Worm (Caenorhabditis elegans) whole organism, early embryonic: Measurements from ENCODE around the gene cest-35.1.

ENCODE experiments used
- B0310.2 ChIP-seq: sonication (generic microtip); optimal IDR thresholded peaks from 2 replicates; lab custom pipeline; 2016; ENCODE audit warnings: mild to moderate bottlenecking, missing genetic modification characterization, missing compliant biosample characterization
- F13C5.2 ChIP-seq: sonication (generic microtip); optimal IDR thresholded peaks from 2 replicates; lab custom pipeline; 2017; ENCODE audit warnings: mild to moderate bottlenecking, missing genetic modification characterization, inconsistent platforms, missing compliant biosample characterization
- aly-1 ChIP-seq: sonication (generic microtip); optimal IDR thresholded peaks from 2 replicates; lab custom pipeline; 2016; ENCODE audit warnings: missing genetic modification characterization, missing compliant biosample characterization
- ama-1 ChIP-seq: fragments of 150-350 bp; optimal IDR thresholded peaks from 2 replicates; lab custom pipeline; 2014
- ceh-13 ChIP-seq: fragments of 200-800 bp; sonication (Bioruptor generic); optimal IDR thresholded peaks from 2 replicates; lab custom pipeline; 2018; ENCODE audit warnings: mild to moderate bottlenecking, missing genetic modification characterization, missing compliant biosample characterization
- ceh-36 ChIP-seq: sonication (generic microtip); optimal IDR thresholded peaks from 2 replicates; lab custom pipeline; 2016; ENCODE audit warnings: missing genetic modification characterization, inconsistent platforms, missing compliant biosample characterization
- ets-7 ChIP-seq: sonication (generic microtip); optimal IDR thresholded peaks from 2 replicates; lab custom pipeline; 2016; ENCODE audit warnings: missing genotype, missing genetic modification characterization, missing compliant biosample characterization
- flt-1 ChIP-seq: fragments of 200-800 bp; sonication (Bioruptor generic); IDR thresholded peaks from 2 replicates; pipeline ENCODE4 v1.3.6; 2022; ENCODE audit warnings: missing genetic modification characterization, missing compliant biosample characterization
- hmbx-1 ChIP-seq: sonication (generic microtip); optimal IDR thresholded peaks from 2 replicates; lab custom pipeline; 2016; ENCODE audit warnings: mild to moderate bottlenecking, missing genetic modification characterization, missing compliant biosample characterization
- hmg-4 ChIP-seq: fragments of 200-800 bp; sonication (Bioruptor generic); optimal IDR thresholded peaks from 2 replicates; lab custom pipeline; 2018; ENCODE audit warnings: mild to moderate bottlenecking, missing genetic modification characterization, missing compliant biosample characterization
- hnd-1 ChIP-seq: sonication (generic microtip); optimal IDR thresholded peaks from 2 replicates; lab custom pipeline; 2016; ENCODE audit warnings: missing genetic modification characterization, missing compliant biosample characterization
- pes-1 ChIP-seq: fragments of 200-800 bp; sonication (Bioruptor generic); IDR thresholded peaks from 2 replicates; pipeline ENCODE4 v1.3.6; 2022; ENCODE audit warnings: missing genetic modification reagents, missing genetic modification characterization, missing compliant biosample characterization
- scrt-1 ChIP-seq: fragments of 200-800 bp; sonication (Bioruptor generic); IDR thresholded peaks from 2 replicates; pipeline ENCODE4 v1.3.6; 2022; ENCODE audit warnings: missing genetic modification characterization, missing compliant biosample characterization
- sea-1 ChIP-seq: fragments of 200-800 bp; sonication (Bioruptor generic); conservative IDR thresholded peaks from 2 replicates; pipeline ENCODE4 v1.3.6; 2022; ENCODE audit warnings: missing genetic modification characterization, missing compliant biosample characterization
- tbx-11 ChIP-seq: fragments of 200-800 bp; sonication (Bioruptor generic); IDR thresholded peaks from 2 replicates; pipeline ENCODE4 v1.3.6; 2022; ENCODE audit warnings: missing genetic modification characterization, missing compliant biosample characterization
- tbx-37 ChIP-seq: fragments of 200-800 bp; sonication (Bioruptor generic); conservative IDR thresholded peaks from 2 replicates; pipeline ENCODE4 v1.3.6; 2022; ENCODE audit warnings: missing genetic modification reagents, missing genetic modification characterization, missing compliant biosample characterization
- tra-4 ChIP-seq: sonication (generic microtip); optimal IDR thresholded peaks from 2 replicates; lab custom pipeline; 2017; ENCODE audit warnings: missing genetic modification characterization, missing compliant biosample characterization

cest-35.1 gene

DNA sequence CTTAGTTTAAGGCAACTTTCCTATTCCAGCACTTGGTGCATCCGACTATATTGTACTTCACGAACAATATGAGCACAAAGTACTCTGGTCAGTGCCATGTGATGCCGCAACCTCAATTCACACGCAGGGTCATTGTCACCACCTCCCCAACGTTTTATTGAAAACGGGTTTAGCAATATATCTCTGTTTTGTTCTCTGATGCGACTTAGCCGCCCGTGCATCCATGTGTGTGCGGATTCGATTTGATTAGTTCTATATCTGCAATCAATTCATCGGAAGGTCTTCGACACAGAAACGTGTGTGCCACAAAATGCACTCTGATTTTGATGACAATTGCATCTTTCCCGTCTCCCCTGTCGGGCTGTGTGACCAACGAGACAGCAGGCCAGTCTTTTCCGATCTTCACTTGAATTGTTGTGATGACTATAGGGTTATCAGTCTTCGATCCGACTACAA lies 29.7 kb upstream of the cest-35.1 start:
- TF ChIP-seq ceh-36 (tag; lab: Kevin White, UChicago) (no peak), ceh-13 (GFP tag; lab: Kevin White, UChicago) (no peak), hnd-1 (tag; lab: Kevin White, UChicago) (no peak), tbx-11 (no peak), scrt-1 (GFP tag; lab: Robert Waterston, UW) (no peak)

DNA sequence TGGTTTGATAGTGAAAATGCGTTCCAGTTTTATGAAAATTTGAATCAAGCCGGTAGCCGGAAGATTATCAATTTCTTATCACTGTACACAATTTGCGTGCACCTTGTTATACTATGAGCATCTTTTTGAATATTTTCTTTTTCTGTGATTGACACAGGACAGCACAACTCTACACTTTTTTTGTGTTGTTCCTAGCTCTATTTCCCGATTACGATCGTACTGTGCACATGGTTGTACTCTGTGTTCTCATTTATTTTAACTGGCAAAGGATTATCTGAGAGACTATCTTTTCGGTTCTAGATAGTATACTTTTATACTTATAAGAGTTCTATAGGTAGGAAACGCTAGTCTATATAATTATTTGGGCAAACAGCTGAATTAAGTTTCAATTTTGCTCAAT lies 29.1 kb upstream of the cest-35.1 start:
- no peak for TF ChIP-seq tbx-37 (GFP tag; lab: Robert Waterston, UW)
- no peak for TF ChIP-seq flt-1 (GFP tag; lab: Robert Waterston, UW)
- no peak for TF ChIP-seq ceh-36 (tag; lab: Kevin White, UChicago)
- no peak for TF ChIP-seq B0310.2 (tag; lab: Kevin White, UChicago)
- TF ChIP-seq scrt-1 (GFP tag; lab: Robert Waterston, UW) = no peak
- TF ChIP-seq ets-7 = no peak
- no peak for TF ChIP-seq F13C5.2 (tag; lab: Kevin White, UChicago)
- no peak for TF ChIP-seq tra-4 (tag; lab: Kevin White, UChicago)
- no peak for TF ChIP-seq ceh-13 (GFP tag; lab: Kevin White, UChicago)
- TF ChIP-seq tbx-11 = no peak
- TF ChIP-seq hmbx-1 = no peak
- no peak for TF ChIP-seq aly-1 (tag; lab: Kevin White, UChicago)
- no peak for TF ChIP-seq ama-1
- no peak for TF ChIP-seq hmg-4 (GFP tag; lab: Kevin White, UChicago)
- no peak for TF ChIP-seq pes-1 (GFP tag; lab: Robert Waterston, UW)
- no peak for TF ChIP-seq hnd-1 (tag; lab: Kevin White, UChicago)
- no peak for TF ChIP-seq sea-1

ce11 chrV:5271487-5271886 lies 28.6 kb upstream of the cest-35.1 start:
- TF ChIP-seq scrt-1 (GFP tag; lab: Robert Waterston, UW) (no peak), ceh-13 (GFP tag; lab: Kevin White, UChicago) (no peak), F13C5.2 (tag; lab: Kevin White, UChicago) (no peak), flt-1 (GFP tag; lab: Robert Waterston, UW) (no peak)

DNA sequence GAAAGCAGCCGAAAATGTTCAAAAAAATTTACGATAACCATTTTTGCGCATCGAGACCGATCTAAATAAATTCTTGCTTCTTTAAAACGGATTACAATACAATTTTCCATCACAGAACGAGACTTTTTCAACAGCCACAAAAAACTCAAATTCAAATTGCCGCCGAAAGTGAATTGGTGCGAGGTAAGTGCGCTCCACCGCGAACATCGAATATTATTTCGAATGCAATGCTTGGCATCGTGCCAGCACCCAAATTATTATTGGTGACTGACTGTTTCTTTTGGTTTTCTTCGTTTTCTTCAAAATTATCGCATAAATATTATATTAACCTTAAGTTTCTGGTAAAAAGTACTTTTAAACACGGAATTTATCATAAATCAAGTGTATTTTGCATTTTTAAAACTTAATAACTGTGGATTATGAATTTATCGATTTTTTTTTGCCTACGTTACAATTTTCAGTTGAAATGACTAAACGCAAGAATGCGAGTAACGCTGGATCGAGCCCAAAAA lies 26.1 kb upstream of the cest-35.1 start, which contains the start of gene penr-1:
TSS of gene penr-1 (plus strand) at position 462 of the 512 bp plus-strand sequence.
- TF ChIP-seq flt-1 (GFP tag; lab: Robert Waterston, UW) (no peak), ama-1 (no peak), B0310.2 (tag; lab: Kevin White, UChicago) (no peak), hmbx-1 (no peak), tbx-37 (GFP tag; lab: Robert Waterston, UW) (no peak), F13C5.2 (tag; lab: Kevin White, UChicago) (peak; percentile 19), pes-1 (GFP tag; lab: Robert Waterston, UW) (no peak)

DNA sequence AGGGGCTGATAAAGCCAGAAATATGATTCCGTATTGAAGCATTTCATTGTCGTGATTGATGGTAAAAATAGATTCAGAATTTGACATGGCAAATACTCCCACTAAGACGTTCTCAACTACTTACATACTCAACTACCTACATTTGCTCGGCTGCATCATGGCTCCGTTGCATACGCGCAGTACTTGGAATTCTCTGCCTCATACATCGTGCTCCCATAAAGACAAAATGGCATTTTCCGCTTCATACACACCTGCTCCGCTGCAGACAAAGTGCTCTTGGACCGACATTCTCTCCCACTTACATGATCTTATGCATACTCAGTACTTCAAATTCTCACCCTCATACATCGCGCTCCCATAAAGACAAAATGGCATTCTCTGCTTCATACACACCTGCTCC lies 22.6 kb upstream of the cest-35.1 start, which contains the start of the genes srt-69 and B0238.12:
TSS of gene srt-69 (minus strand) at position 101 of the 400 bp plus-strand sequence.
TSS of gene B0238.12 (plus strand) at position 264 of the 400 bp plus-strand sequence.
- TF ChIP-seq pes-1 (GFP tag; lab: Robert Waterston, UW) (no peak), F13C5.2 (tag; lab: Kevin White, UChicago) (no peak), sea-1 (no peak), flt-1 (GFP tag; lab: Robert Waterston, UW) (no peak), tbx-11 (no peak), ceh-36 (tag; lab: Kevin White, UChicago) (no peak), aly-1 (tag; lab: Kevin White, UChicago) (no peak), ets-7 (no peak), hmbx-1 (no peak), hmg-4 (GFP tag; lab: Kevin White, UChicago) (no peak), ama-1 (no peak), tra-4 (tag; lab: Kevin White, UChicago) (no peak), tbx-37 (GFP tag; lab: Robert Waterston, UW) (no peak), ceh-13 (GFP tag; lab: Kevin White, UChicago) (no peak), B0310.2 (tag; lab: Kevin White, UChicago) (no peak), scrt-1 (GFP tag; lab: Robert Waterston, UW) (no peak), hnd-1 (tag; lab: Kevin White, UChicago) (no peak)

ce11 chrV:5262999-5263398 lies 20.1 kb upstream of the cest-35.1 start, which contains the start of gene cest-30:
Gene cest-30 (minus strand): TSS chrV:5263099.
- no peak for TF ChIP-seq F13C5.2 (tag; lab: Kevin White, UChicago)
- TF ChIP-seq pes-1 (GFP tag; lab: Robert Waterston, UW) = no peak
- TF ChIP-seq scrt-1 (GFP tag; lab: Robert Waterston, UW) = no peak
- TF ChIP-seq ceh-36 (tag; lab: Kevin White, UChicago) = no peak
- no peak for TF ChIP-seq tbx-37 (GFP tag; lab: Robert Waterston, UW)
- TF ChIP-seq B0310.2 (tag; lab: Kevin White, UChicago) = no peak
- no peak for TF ChIP-seq aly-1 (tag; lab: Kevin White, UChicago)
- no peak for TF ChIP-seq hmbx-1
- TF ChIP-seq ets-7 = no peak
- no peak for TF ChIP-seq hmg-4 (GFP tag; lab: Kevin White, UChicago)
- TF ChIP-seq tra-4 (tag; lab: Kevin White, UChicago) = no peak
- no peak for TF ChIP-seq hnd-1 (tag; lab: Kevin White, UChicago)
- no peak for TF ChIP-seq ama-1
- TF ChIP-seq flt-1 (GFP tag; lab: Robert Waterston, UW) = no peak
- no peak for TF ChIP-seq ceh-13 (GFP tag; lab: Kevin White, UChicago)
- no peak for TF ChIP-seq tbx-11
- TF ChIP-seq sea-1 = no peak

- TF ChIP-seq tbx-11 = no peak
- no peak for TF ChIP-seq aly-1 (tag; lab: Kevin White, UChicago)
- TF ChIP-seq hnd-1 (tag; lab: Kevin White, UChicago) = no peak
- no peak for TF ChIP-seq F13C5.2 (tag; lab: Kevin White, UChicago)
- no peak for TF ChIP-seq ets-7
- TF ChIP-seq B0310.2 (tag; lab: Kevin White, UChicago) = no peak
- TF ChIP-seq sea-1 = no peak
- TF ChIP-seq tbx-37 (GFP tag; lab: Robert Waterston, UW) = no peak
- TF ChIP-seq hmg-4 (GFP tag; lab: Kevin White, UChicago) = no peak
- TF ChIP-seq hmbx-1 = no peak
- TF ChIP-seq pes-1 (GFP tag; lab: Robert Waterston, UW) = no peak
- no peak for TF ChIP-seq flt-1 (GFP tag; lab: Robert Waterston, UW)
- TF ChIP-seq scrt-1 (GFP tag; lab: Robert Waterston, UW) = no peak
- no peak for TF ChIP-seq ceh-36 (tag; lab: Kevin White, UChicago)
- no peak for TF ChIP-seq ama-1
- no peak for TF ChIP-seq ceh-13 (GFP tag; lab: Kevin White, UChicago)
- no peak for TF ChIP-seq tra-4 (tag; lab: Kevin White, UChicago)
Observed at ce11 chrV:5259448-5259847, 16.5 kb upstream of the cest-35.1 start, which contains the start of gene srt-70. Gene srt-70 (minus strand): TSS chrV:5259548.
